Worm (Caenorhabditis elegans) whole organism, L3 larva: ENCODE measurements around the gene ZK1320.7.
A peak's percentile ranks its signal among the peaks of the same experiment; 100 is the strongest.

Experiments used
- R02D3.7 ChIP-seq: fragments of 150-350 bp; optimal IDR thresholded peaks from 2 replicates; lab custom pipeline; 2014; ENCODE audit warnings: missing biosample characterization, missing genetic modification characterization
- ama-1 ChIP-seq: fragments of 150-350 bp; optimal IDR thresholded peaks from 2 replicates; lab custom pipeline; 2018
- ceh-16 ChIP-seq: sonication (generic microtip); optimal IDR thresholded peaks from 2 replicates; lab custom pipeline; 2017; ENCODE audit warnings: missing biosample characterization, missing genetic modification characterization
- ceh-28 ChIP-seq: fragments of 150-350 bp; optimal IDR thresholded peaks from 2 replicates; lab custom pipeline; 2014; ENCODE audit warnings: missing biosample characterization, missing genetic modification reagents, missing genetic modification characterization
- ceh-9 ChIP-seq: sonication (generic microtip); optimal IDR thresholded peaks from 2 replicates; lab custom pipeline; 2018; ENCODE audit warnings: missing biosample characterization, missing genetic modification characterization
- daf-12 ChIP-seq: fragments of 150-350 bp; optimal IDR thresholded peaks from 2 replicates; lab custom pipeline; 2014; ENCODE audit warnings: missing biosample characterization, missing genetic modification reagents, missing genetic modification characterization
- egl-27 ChIP-seq: sonication (generic microtip); optimal IDR thresholded peaks from 4 replicates; lab custom pipeline; 2017; ENCODE audit warnings: missing biosample characterization, missing genetic modification reagents, missing genetic modification characterization
- egl-5 ChIP-seq: fragments of 150-350 bp; optimal IDR thresholded peaks from 2 replicates; lab custom pipeline; 2017; ENCODE audit warnings: missing biosample characterization, missing genetic modification reagents, missing genetic modification characterization, inconsistent platforms
- elt-1 ChIP-seq: fragments of 150-350 bp; optimal IDR thresholded peaks from 2 replicates; lab custom pipeline; 2014; ENCODE audit warnings: missing biosample characterization, missing genetic modification characterization
- elt-2 ChIP-seq: sonication (generic microtip); optimal IDR thresholded peaks from 2 replicates; lab custom pipeline; 2016; ENCODE audit warnings: missing genetic modification reagents, mild to moderate bottlenecking, missing genetic modification characterization, missing compliant biosample characterization
- fkh-10 ChIP-seq: sonication (generic microtip); optimal IDR thresholded peaks from 2 replicates; lab custom pipeline; 2017; ENCODE audit warnings: missing biosample characterization, missing genetic modification reagents, missing genetic modification characterization
- fkh-2 ChIP-seq: fragments of 150-350 bp; optimal IDR thresholded peaks from 2 replicates; lab custom pipeline; 2014; ENCODE audit warnings: missing biosample characterization, missing genetic modification reagents, missing genetic modification characterization
- fos-1 ChIP-seq: fragments of 150-350 bp; optimal IDR thresholded peaks from 2 replicates; lab custom pipeline; 2014; ENCODE audit warnings: missing biosample characterization, missing genetic modification characterization
- hmg-11 ChIP-seq: sonication (generic microtip); optimal IDR thresholded peaks from 2 replicates; lab custom pipeline; 2016; ENCODE audit warnings: missing genetic modification characterization, missing compliant biosample characterization
- jun-1 ChIP-seq: fragments of 150-350 bp; optimal IDR thresholded peaks from 2 replicates; lab custom pipeline; 2014; ENCODE audit warnings: missing biosample characterization, missing genetic modification reagents, missing genetic modification characterization
- lin-15B ChIP-seq: fragments of 150-350 bp; optimal IDR thresholded peaks from 2 replicates; lab custom pipeline; 2014; ENCODE audit warnings: missing biosample characterization, missing genetic modification characterization
- lin-39 ChIP-seq: fragments of 150-350 bp; optimal IDR thresholded peaks from 2 replicates; lab custom pipeline; 2018; ENCODE audit warnings: missing biosample characterization, missing genetic modification reagents, missing genetic modification characterization
- lsy-12 ChIP-seq: sonication (generic microtip); optimal IDR thresholded peaks from 2 replicates; lab custom pipeline; 2016; ENCODE audit warnings: mild to moderate bottlenecking, missing genetic modification characterization, missing compliant biosample characterization
- mdl-1 ChIP-seq: fragments of 150-350 bp; optimal IDR thresholded peaks from 2 replicates; lab custom pipeline; 2014; ENCODE audit warnings: missing biosample characterization, missing genetic modification characterization
- mml-1 ChIP-seq: fragments of 150-350 bp; sonication (generic microtip); optimal IDR thresholded peaks from 3 replicates; lab custom pipeline; 2014; ENCODE audit warnings: missing biosample characterization, missing genetic modification characterization
- nfya-1 ChIP-seq: sonication (generic microtip); optimal IDR thresholded peaks from 2 replicates; lab custom pipeline; 2017; ENCODE audit warnings: missing genetic modification characterization, mild to moderate bottlenecking, missing compliant biosample characterization, antibody characterized with exemption, moderate library complexity; ENCODE audit not compliant: insufficient read depth
- nhr-11 ChIP-seq: fragments of 150-350 bp; optimal IDR thresholded peaks from 2 replicates; lab custom pipeline; 2014; ENCODE audit warnings: missing biosample characterization, missing genetic modification characterization
- nhr-12 ChIP-seq: fragments of 150-350 bp; optimal IDR thresholded peaks from 2 replicates; lab custom pipeline; 2014; ENCODE audit warnings: missing biosample characterization, missing genetic modification characterization
- nhr-23 ChIP-seq: fragments of 150-350 bp; optimal IDR thresholded peaks from 2 replicates; lab custom pipeline; 2014; ENCODE audit warnings: missing biosample characterization, missing genetic modification reagents, missing genetic modification characterization
- nhr-237 ChIP-seq: fragments of 150-350 bp; optimal IDR thresholded peaks from 2 replicates; lab custom pipeline; 2014; ENCODE audit warnings: missing biosample characterization, missing genetic modification characterization
- nhr-25 ChIP-seq: sonication (generic microtip); optimal IDR thresholded peaks from 2 replicates; lab custom pipeline; 2017; ENCODE audit warnings: missing biosample characterization, missing genetic modification characterization
- nhr-28 ChIP-seq: fragments of 150-350 bp; optimal IDR thresholded peaks from 2 replicates; lab custom pipeline; 2014; ENCODE audit warnings: missing biosample characterization, missing genetic modification characterization
- nhr-43 ChIP-seq: sonication (generic microtip); optimal IDR thresholded peaks from 2 replicates; lab custom pipeline; 2016; ENCODE audit warnings: mild to moderate bottlenecking, missing genetic modification characterization, missing compliant biosample characterization; ENCODE audit not compliant: poor library complexity, severe bottlenecking
- nhr-67 ChIP-seq: fragments of 150-350 bp; optimal IDR thresholded peaks from 2 replicates; lab custom pipeline; 2014; ENCODE audit warnings: missing biosample characterization, missing genetic modification characterization
- nhr-76 ChIP-seq: fragments of 150-350 bp; sonication (generic microtip); optimal IDR thresholded peaks from 5 replicates; lab custom pipeline; 2014; ENCODE audit warnings: missing biosample characterization, missing genetic modification characterization
- nhr-77 ChIP-seq: fragments of 150-350 bp; optimal IDR thresholded peaks from 2 replicates; lab custom pipeline; 2014; ENCODE audit warnings: missing biosample characterization, missing genetic modification characterization
- pha-4 ChIP-seq: fragments of 150-350 bp; optimal IDR thresholded peaks from 2 replicates; lab custom pipeline; 2014; ENCODE audit warnings: missing biosample characterization, missing genetic modification reagents, missing genetic modification characterization
- pqm-1 ChIP-seq: fragments of 150-350 bp; optimal IDR thresholded peaks from 2 replicates; lab custom pipeline; 2017; ENCODE audit warnings: missing biosample characterization, missing genetic modification characterization, inconsistent platforms
- sea-2 ChIP-seq: fragments of 150-350 bp; sonication (generic microtip); optimal IDR thresholded peaks from 4 replicates; lab custom pipeline; 2014; ENCODE audit warnings: missing biosample characterization, missing genetic modification reagents, missing genetic modification characterization
- skn-1 ChIP-seq: fragments of 150-350 bp; optimal IDR thresholded peaks from 2 replicates; lab custom pipeline; 2014; ENCODE audit warnings: missing biosample characterization, missing genetic modification characterization
- snpc-4 ChIP-seq: fragments of 150-350 bp; optimal IDR thresholded peaks from 2 replicates; lab custom pipeline; 2014; ENCODE audit warnings: missing biosample characterization, missing genetic modification characterization
- tbx-2 ChIP-seq: sonication (generic microtip); optimal IDR thresholded peaks from 2 replicates; lab custom pipeline; 2016; ENCODE audit warnings: mild to moderate bottlenecking, missing genetic modification characterization, missing compliant biosample characterization
- unc-39 ChIP-seq: sonication (generic microtip); optimal IDR thresholded peaks from 4 replicates; lab custom pipeline; 2017; ENCODE audit warnings: missing biosample characterization, missing genetic modification characterization
- unc-62 ChIP-seq: fragments of 150-350 bp; sonication (generic microtip); optimal IDR thresholded peaks from 4 replicates; lab custom pipeline; 2014; ENCODE audit warnings: missing biosample characterization, missing genetic modification reagents, missing genetic modification characterization
- zag-1 ChIP-seq: fragments of 150-350 bp; optimal IDR thresholded peaks from 2 replicates; lab custom pipeline; 2014; ENCODE audit warnings: missing biosample characterization, missing genetic modification characterization
- ztf-11 ChIP-seq: fragments of 150-350 bp; optimal IDR thresholded peaks from 2 replicates; lab custom pipeline; 2014; ENCODE audit warnings: missing biosample characterization, missing genetic modification characterization
- ztf-4 ChIP-seq: fragments of 150-350 bp; optimal IDR thresholded peaks from 2 replicates; lab custom pipeline; 2014; ENCODE audit warnings: missing biosample characterization, missing genetic modification characterization

ZK1320.7 gene

DNA sequence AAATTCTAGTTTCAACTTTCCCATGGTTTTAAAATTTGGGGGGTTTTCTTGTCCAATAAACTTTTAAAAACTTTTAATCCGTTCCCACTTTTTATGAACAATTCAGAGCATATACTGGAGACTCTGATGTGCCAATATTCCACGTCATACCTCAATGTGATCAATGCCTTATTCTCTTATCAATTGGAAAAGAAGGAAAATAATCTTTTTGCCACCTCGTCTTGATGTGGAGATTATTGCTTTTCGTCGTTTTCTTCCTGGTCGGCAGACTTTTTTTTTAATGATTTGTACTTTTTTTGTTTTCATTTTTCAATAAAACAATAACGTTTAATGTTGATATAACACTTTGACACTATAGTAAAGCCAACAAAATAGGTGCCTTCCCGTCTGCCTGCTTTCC is 6.1 kb downstream of the ZK1320.7 start:
- TF ChIP-seq fkh-2 (tag; lab: Kevin White, UChicago) (no peak), nhr-28 (tag; lab: Kevin White, UChicago) (no peak), nhr-77 (no peak), elt-1 (no peak), skn-1 (tag; lab: Kevin White, UChicago) (no peak), daf-12 (no peak), tbx-2 (tag; lab: Kevin White, UChicago) (no peak), elt-2 (tag; lab: Kevin White, UChicago) (peak; percentile 67), egl-5 (no peak), egl-27 (tag; lab: Kevin White, UChicago) (no peak), zag-1 (tag; lab: Kevin White, UChicago) (no peak), nhr-23 (tag; lab: Kevin White, UChicago) (no peak), pqm-1 (tag; lab: Kevin White, UChicago) (peak; percentile 50)

ce11 chrII:9679842-9680241 is 8.4 kb downstream of the ZK1320.7 start:
- TF ChIP-seq tbx-2 (tag; lab: Kevin White, UChicago) (no peak), nhr-28 (tag; lab: Kevin White, UChicago) (no peak), ceh-16 (no peak), lsy-12 (tag; lab: Kevin White, UChicago) (no peak), nhr-67 (tag; lab: Kevin White, UChicago) (no peak), lin-39 (tag; lab: Kevin White, UChicago) (no peak), pqm-1 (tag; lab: Kevin White, UChicago) (no peak), jun-1 (tag; lab: Kevin White, UChicago) (no peak)

DNA sequence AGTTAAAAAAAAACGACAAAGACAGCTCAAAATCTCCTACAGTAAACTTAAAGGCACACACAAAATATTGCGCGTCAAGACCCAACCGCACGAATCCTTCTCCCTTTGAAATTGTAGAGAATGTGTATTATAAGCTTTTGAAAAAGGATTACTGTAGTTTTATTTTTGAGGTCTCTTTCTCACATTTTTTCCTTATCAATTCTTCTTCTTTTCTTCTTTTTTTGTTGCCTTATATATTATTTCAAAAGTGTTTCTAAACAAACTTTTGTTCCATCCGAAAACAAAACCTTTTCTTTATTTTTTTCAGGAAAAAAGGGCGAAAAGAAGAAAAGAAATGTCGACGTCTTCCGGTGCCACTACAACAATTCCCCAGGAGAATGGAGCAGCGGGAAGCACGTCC is 9.1 kb downstream of the ZK1320.7 start, which contains the start of gene ZK1320.13:
Gene ZK1320.13 (plus strand): TSS at position 301 of the 400 bp plus-strand sequence.
- no peak for TF ChIP-seq ceh-28 (tag; lab: Kevin White, UChicago)
- no peak for TF ChIP-seq pha-4 (tag; lab: Kevin White, UChicago)
- no peak for TF ChIP-seq sea-2 (GFP tag; lab: Kevin White, UChicago)
- TF ChIP-seq mml-1, result no peak
- no peak for TF ChIP-seq nhr-23 (tag; lab: Kevin White, UChicago)
- TF ChIP-seq unc-62 (GFP tag; lab: Kevin White, UChicago), result no peak
- TF ChIP-seq hmg-11 (tag; lab: Kevin White, UChicago), result no peak
- TF ChIP-seq nhr-11 (tag; lab: Kevin White, UChicago), result no peak
- no peak for TF ChIP-seq snpc-4 (tag; lab: Kevin White, UChicago)
- no peak for TF ChIP-seq nhr-43
- TF ChIP-seq lin-39 (tag; lab: Kevin White, UChicago), result no peak
- no peak for TF ChIP-seq tbx-2 (tag; lab: Kevin White, UChicago)
- no peak for TF ChIP-seq mdl-1 (tag; lab: Kevin White, UChicago)
- TF ChIP-seq nhr-12, result no peak

- TF ChIP-seq fkh-10 (GFP tag; lab: Kevin White, UChicago) (peak; percentile 68), lin-39 (tag; lab: Kevin White, UChicago) (no peak)
Measured at ce11 chrII:9682044-9682443, 10.6 kb downstream of the ZK1320.7 start.

- no peak for TF ChIP-seq lin-15B (tag; lab: Kevin White, UChicago)
- TF ChIP-seq ama-1 (lab: Kevin White, UChicago), result peak; percentile 50
- TF ChIP-seq fos-1, result no peak
Measured at ce11 chrII:9684175-9684574, 12.8 kb downstream of the ZK1320.7 start.

- TF ChIP-seq ztf-4 (tag; lab: Kevin White, UChicago), result no peak
- TF ChIP-seq nhr-23 (tag; lab: Kevin White, UChicago), result no peak
- TF ChIP-seq nhr-12, result no peak
- TF ChIP-seq unc-39, result no peak
- TF ChIP-seq lin-15B (tag; lab: Kevin White, UChicago), result peak; percentile 13
- TF ChIP-seq ceh-9 (tag; lab: Kevin White, UChicago), result no peak
- no peak for TF ChIP-seq ztf-11 (tag; lab: Kevin White, UChicago)
- no peak for TF ChIP-seq ceh-28 (tag; lab: Kevin White, UChicago)
- TF ChIP-seq ama-1 (lab: Kevin White, UChicago), result no peak
- no peak for TF ChIP-seq skn-1 (tag; lab: Kevin White, UChicago)
- peak; percentile 33 for TF ChIP-seq pha-4 (tag; lab: Kevin White, UChicago)
- peak; percentile 18 for TF ChIP-seq nhr-25 (tag; lab: Kevin White, UChicago)
- TF ChIP-seq R02D3.7 (tag; lab: Kevin White, UChicago), result no peak
- peak; percentile 50 for TF ChIP-seq elt-2 (tag; lab: Kevin White, UChicago)
- TF ChIP-seq nhr-76 (tag; lab: Kevin White, UChicago), result peak; percentile 59
- no peak for TF ChIP-seq nhr-237 (tag; lab: Kevin White, UChicago)
- no peak for TF ChIP-seq fos-1
- TF ChIP-seq egl-27 (tag; lab: Kevin White, UChicago), result no peak
- TF ChIP-seq nfya-1 (tag; lab: Kevin White, UChicago), result no peak
- TF ChIP-seq lin-39 (tag; lab: Kevin White, UChicago), result no peak
- TF ChIP-seq pqm-1 (tag; lab: Kevin White, UChicago), result no peak
Measured at ce11 chrII:9686663-9687193, 15.3 kb downstream of the ZK1320.7 start, which contains the start of gene ZK1320.9. Gene ZK1320.9, minus strand, starts transcription at chrII:9686713.
